Worm (Caenorhabditis elegans): ENCODE data around the gene fbxa-76.

The fbxa-76 gene

ce11 chrIII:1220012-1220411 lies 28.9 kb downstream of the fbxa-76 start:
- TF ChIP-seq tab-1 (GFP tag; IDR thresholded peaks at IDR 0.05) (no peak), med-1 (GFP tag; optimal IDR thresholded peaks at IDR 0.05; ENCODE audit: insufficient read depth) (no peak), ref-1 (GFP tag; conservative IDR thresholded peaks at IDR 0.05) (no peak), T22C8.4 (GFP tag; IDR thresholded peaks at IDR 0.05) (no peak), flt-1 (GFP tag; IDR thresholded peaks at IDR 0.05) (no peak), klf-2 (GFP tag; conservative IDR thresholded peaks at IDR 0.05) (no peak), ztf-23 (GFP tag; IDR thresholded peaks at IDR 0.05) (no peak), cog-1 (tag; optimal IDR thresholded peaks at IDR 0.05) (no peak), ztf-29 (GFP tag; IDR thresholded peaks at IDR 0.05) (no peak)

- TF ChIP-seq med-1 (GFP tag; optimal IDR thresholded peaks at IDR 0.05; ENCODE audit: insufficient read depth) (no peak), T22C8.4 (GFP tag; IDR thresholded peaks at IDR 0.05) (no peak), cog-1 (tag; optimal IDR thresholded peaks at IDR 0.05) (no peak), ref-1 (GFP tag; conservative IDR thresholded peaks at IDR 0.05) (no peak), ztf-29 (GFP tag; IDR thresholded peaks at IDR 0.05) (no peak), ztf-23 (GFP tag; IDR thresholded peaks at IDR 0.05) (no peak), tab-1 (GFP tag; IDR thresholded peaks at IDR 0.05) (no peak), flt-1 (GFP tag; IDR thresholded peaks at IDR 0.05) (no peak), klf-2 (GFP tag; conservative IDR thresholded peaks at IDR 0.05) (no peak)
Measured at ce11 chrIII:1218998-1219397, 30.0 kb downstream of the fbxa-76 start.

ce11 chrIII:1218221-1218620 lies 30.7 kb downstream of the fbxa-76 start:
- no peak for TF ChIP-seq cog-1 (tag; optimal IDR thresholded peaks at IDR 0.05)
- TF ChIP-seq klf-2 (GFP tag; conservative IDR thresholded peaks at IDR 0.05) = 0 out of 2 replicates have a peak, but pooled peaks have one; percentile 26
- peak; percentile 72; the same call in 1 of the 2 replicates for TF ChIP-seq ztf-29 (GFP tag; IDR thresholded peaks at IDR 0.05)
- peak; percentile 32; the same call in 1 of the 2 replicates for TF ChIP-seq ref-1 (GFP tag; conservative IDR thresholded peaks at IDR 0.05)
- TF ChIP-seq tab-1 (GFP tag; IDR thresholded peaks at IDR 0.05) = peak; percentile 83; the same call in 1 of the 2 replicates
- no peak for TF ChIP-seq T22C8.4 (GFP tag; IDR thresholded peaks at IDR 0.05)
- TF ChIP-seq ztf-23 (GFP tag; IDR thresholded peaks at IDR 0.05) = peak; percentile 60
- peak; percentile 75; the same call in 1 of the 2 replicates for TF ChIP-seq flt-1 (GFP tag; IDR thresholded peaks at IDR 0.05)
- no peak for TF ChIP-seq med-1 (GFP tag; optimal IDR thresholded peaks at IDR 0.05; ENCODE audit: insufficient read depth)

- TF ChIP-seq tab-1 (GFP tag; IDR thresholded peaks at IDR 0.05) (no peak), T22C8.4 (GFP tag; IDR thresholded peaks at IDR 0.05) (peak; percentile 56)
Measured at ce11 chrIII:1216096-1216495, 32.9 kb downstream of the fbxa-76 start.

- TF ChIP-seq ztf-23 (GFP tag; IDR thresholded peaks at IDR 0.05) (no peak), ref-1 (GFP tag; conservative IDR thresholded peaks at IDR 0.05) (no peak), tab-1 (GFP tag; IDR thresholded peaks at IDR 0.05) (no peak), T22C8.4 (GFP tag; IDR thresholded peaks at IDR 0.05) (no peak), med-1 (GFP tag; optimal IDR thresholded peaks at IDR 0.05; ENCODE audit: insufficient read depth) (no peak), ztf-29 (GFP tag; IDR thresholded peaks at IDR 0.05) (no peak), flt-1 (GFP tag; IDR thresholded peaks at IDR 0.05) (no peak)
Measured at ce11 chrIII:1214680-1215079, 34.3 kb downstream of the fbxa-76 start, which contains the start of gene Y119D3B.21. Gene Y119D3B.21, plus strand, starts transcription at chrIII:1215000.

ce11 chrIII:1214121-1214673 lies 34.8 kb downstream of the fbxa-76 start:
- TF ChIP-seq med-1 (GFP tag; optimal IDR thresholded peaks at IDR 0.05; ENCODE audit: insufficient read depth) (no peak), flt-1 (GFP tag; IDR thresholded peaks at IDR 0.05) (no peak), klf-2 (GFP tag; conservative IDR thresholded peaks at IDR 0.05) (0 out of 2 replicates have a peak, but pooled peaks have one; percentile 43), cog-1 (tag; optimal IDR thresholded peaks at IDR 0.05) (no peak), T22C8.4 (GFP tag; IDR thresholded peaks at IDR 0.05) (no peak), ztf-23 (GFP tag; IDR thresholded peaks at IDR 0.05) (no peak), ztf-29 (GFP tag; IDR thresholded peaks at IDR 0.05) (no peak), ref-1 (GFP tag; conservative IDR thresholded peaks at IDR 0.05) (no peak)

- no peak for TF ChIP-seq med-1 (GFP tag; optimal IDR thresholded peaks at IDR 0.05; ENCODE audit: insufficient read depth)
- peak; percentile 61 for TF ChIP-seq T22C8.4 (GFP tag; IDR thresholded peaks at IDR 0.05)
Measured at ce11 chrIII:1210638-1211037, 38.3 kb downstream of the fbxa-76 start.

- TF ChIP-seq flt-1 (GFP tag; IDR thresholded peaks at IDR 0.05) = no peak
- no peak for TF ChIP-seq klf-2 (GFP tag; conservative IDR thresholded peaks at IDR 0.05)
- no peak for TF ChIP-seq ref-1 (GFP tag; conservative IDR thresholded peaks at IDR 0.05)
- TF ChIP-seq ztf-29 (GFP tag; IDR thresholded peaks at IDR 0.05) = no peak
- no peak for TF ChIP-seq med-1 (GFP tag; optimal IDR thresholded peaks at IDR 0.05; ENCODE audit: insufficient read depth)
- TF ChIP-seq tab-1 (GFP tag; IDR thresholded peaks at IDR 0.05) = no peak
- TF ChIP-seq cog-1 (tag; optimal IDR thresholded peaks at IDR 0.05) = no peak
- TF ChIP-seq T22C8.4 (GFP tag; IDR thresholded peaks at IDR 0.05) = no peak
- no peak for TF ChIP-seq ztf-23 (GFP tag; IDR thresholded peaks at IDR 0.05)
Measured at ce11 chrIII:1207852-1208251, 41.1 kb downstream of the fbxa-76 start, which contains the start of gene orc-3. Gene orc-3, plus strand, starts transcription at chrIII:1208133.

- TF ChIP-seq ztf-29 (GFP tag; IDR thresholded peaks at IDR 0.05) (no peak), T22C8.4 (GFP tag; IDR thresholded peaks at IDR 0.05) (peak; percentile 82)
Measured at ce11 chrIII:1207027-1207426, 41.9 kb downstream of the fbxa-76 start.

ce11 chrIII:1206331-1206730 lies 42.6 kb downstream of the fbxa-76 start:
- TF ChIP-seq T22C8.4 (GFP tag; IDR thresholded peaks at IDR 0.05) (peak; percentile 27; the same call in 1 of the 2 replicates), tab-1 (GFP tag; IDR thresholded peaks at IDR 0.05) (no peak), cog-1 (tag; optimal IDR thresholded peaks at IDR 0.05) (no peak)

ce11 chrIII:1205421-1205820 lies 43.5 kb downstream of the fbxa-76 start:
- no peak for TF ChIP-seq ztf-29 (GFP tag; IDR thresholded peaks at IDR 0.05)
- no peak for TF ChIP-seq flt-1 (GFP tag; IDR thresholded peaks at IDR 0.05)
- no peak for TF ChIP-seq ref-1 (GFP tag; conservative IDR thresholded peaks at IDR 0.05)
- TF ChIP-seq ztf-23 (GFP tag; IDR thresholded peaks at IDR 0.05) = no peak
